Fruit fly (Drosophila melanogaster): ENCODE data around the gene CG13373.

DNA sequence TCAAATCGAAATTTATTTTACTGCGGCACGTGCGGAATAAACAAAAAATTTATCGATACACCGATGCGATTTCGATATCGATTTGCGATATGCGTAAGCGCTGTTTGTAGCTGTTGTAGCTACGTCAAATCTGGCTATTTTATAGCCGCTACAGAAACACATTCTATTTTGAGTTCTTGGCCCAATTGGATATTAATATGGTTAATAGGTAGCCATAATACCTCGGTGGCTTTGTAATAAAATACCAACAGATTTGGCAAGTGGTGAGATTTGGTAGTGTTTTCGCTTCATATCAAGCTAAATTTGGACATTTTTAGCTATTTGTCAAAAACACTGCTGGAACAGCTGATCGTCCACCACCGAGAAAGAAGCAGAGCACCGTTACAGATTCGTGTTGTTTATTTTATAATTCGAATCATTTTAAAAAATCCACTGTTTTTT is 10.8 kb downstream of the CG13373 start, which contains the start of the genes CG18273 and CG3156:
- TF ChIP-seq psq (optimal IDR thresholded peaks at IDR 0.05) (no peak), CG8478 (optimal IDR thresholded peaks at IDR 0.05) (no peak), EcR (GFP tag; optimal IDR thresholded peaks at IDR 0.05) (no peak), usp (GFP tag; optimal IDR thresholded peaks at IDR 0.05) (no peak), Dll (optimal IDR thresholded peaks at IDR 0.05) (no peak)

Measured in whole organism.